Fruit fly (Drosophila melanogaster): ENCODE results near the gene Nup133.
A peak's percentile ranks its signal among the peaks of the same experiment; 100 is the strongest.

Nup133 gene

DNA sequence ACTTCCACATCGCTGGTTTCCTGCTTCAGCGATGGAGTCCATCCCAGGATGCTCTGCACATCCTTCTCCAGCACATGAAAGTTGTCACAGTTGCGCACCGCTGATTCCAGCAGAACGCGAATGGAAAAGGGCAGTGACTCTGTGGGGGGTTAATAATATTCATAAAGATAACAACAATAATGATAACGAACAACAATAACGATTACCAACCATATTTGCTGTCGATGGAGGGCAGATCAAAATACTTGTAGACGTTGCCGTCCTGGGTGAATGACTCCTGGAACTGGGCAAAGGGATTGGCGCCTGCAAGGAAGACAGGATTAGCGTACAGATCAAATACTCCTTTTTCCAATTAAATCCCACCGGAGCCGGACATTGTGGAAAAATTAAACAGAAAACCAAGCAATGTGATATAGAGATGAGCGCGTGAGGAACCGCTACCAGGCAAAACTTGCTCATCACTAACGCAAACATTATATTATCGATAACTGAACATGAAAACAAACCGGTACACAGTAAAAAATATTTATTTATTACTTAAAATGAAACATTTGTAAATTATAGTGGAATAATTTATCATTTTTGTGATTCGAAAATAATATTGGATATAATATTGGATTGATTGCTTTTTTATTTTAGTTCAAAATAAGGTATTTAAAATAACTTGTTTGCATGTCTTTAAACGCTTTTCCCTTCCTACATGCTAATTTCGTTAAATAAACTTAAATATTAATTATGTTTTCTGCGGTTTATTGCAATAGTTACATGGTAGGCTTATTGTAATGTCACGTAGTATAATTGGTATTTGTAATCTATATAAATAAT, 34.0 kb downstream of the Nup133 start, which contains the start of gene Irp-1A (continued):
- TF ChIP-seq odd (GFP tag; optimal IDR thresholded peaks at IDR 0.05) (peak; percentile 47), CG4617 (GFP tag; optimal IDR thresholded peaks at IDR 0.05; ENCODE audit: borderline replicate concordance) (peak; percentile 76), wdn (GFP tag; IDR thresholded peaks at IDR 0.05) (peak; percentile 74), tap (tag; optimal IDR thresholded peaks at IDR 0.05) (peak; percentile 77), zf30C (GFP tag; optimal IDR thresholded peaks at IDR 0.05) (peak; percentile 96), CG12104 (GFP tag; optimal IDR thresholded peaks at IDR 0.05) (peak; percentile 40), Dip2 (GFP tag; IDR thresholded peaks at IDR 0.05) (no peak), Taf1 (GFP tag; IDR thresholded peaks at IDR 0.05) (0 out of 2 replicates have a peak, but pooled peaks have one; percentile 26), maf-S (GFP tag; optimal IDR thresholded peaks at IDR 0.05) (no peak), C15 (GFP tag; IDR thresholded peaks at IDR 0.05) (no peak), ssp (GFP tag; IDR thresholded peaks at IDR 0.05) (peak; percentile 42), Bteb2 (GFP tag; optimal IDR thresholded peaks at IDR 0.05) (no peak), br (optimal IDR thresholded peaks at IDR 0.05) (no peak), so (GFP tag; IDR thresholded peaks at IDR 0.05) (no peak), tio (GFP tag; optimal IDR thresholded peaks at IDR 0.05) (no peak), CG16813 (GFP tag; IDR thresholded peaks at IDR 0.05; ENCODE audit: partially characterized antibody) (peak; percentile 81), zen (tag; optimal IDR thresholded peaks at IDR 0.05) (peak; percentile 57), psq (GFP tag; optimal IDR thresholded peaks at IDR 0.05) (peak; percentile 0), sug (tag; optimal IDR thresholded peaks at IDR 0.05) (peak; percentile 100), Dip3 (GFP tag; optimal IDR thresholded peaks at IDR 0.05) (no peak), CG12942 (GFP tag; optimal IDR thresholded peaks at IDR 0.05) (peak; percentile 59), sna (GFP tag; IDR thresholded peaks at IDR 0.05; ENCODE audit: partially characterized antibody) (peak; percentile 78), CG6791 (GFP tag; IDR thresholded peaks at IDR 0.05; ENCODE audit: partially characterized antibody) (peak; percentile 79), Mad (GFP tag; optimal IDR thresholded peaks at IDR 0.05) (no peak), Dek (tag; optimal IDR thresholded peaks at IDR 0.05) (peak; percentile 80), CG18619 (GFP tag; optimal IDR thresholded peaks at IDR 0.05) (peak; percentile 47), ase (GFP tag; IDR thresholded peaks at IDR 0.05) (peak; percentile 59; the same call in 2 of the 3 replicates), btn (GFP tag; optimal IDR thresholded peaks at IDR 0.05) (no peak), B-H1 (GFP tag; IDR thresholded peaks at IDR 0.05) (peak; percentile 43; the same call in 1 of the 3 replicates), trh (GFP tag; optimal IDR thresholded peaks at IDR 0.05) (no peak), CG14014 (GFP tag; IDR thresholded peaks at IDR 0.05) (peak; percentile 81), CG15479 (GFP tag; optimal IDR thresholded peaks at IDR 0.05) (no peak), BEAF-32 (GFP tag; optimal IDR thresholded peaks at IDR 0.05) (peak; percentile 83), CG1647 (GFP tag; optimal IDR thresholded peaks at IDR 0.05) (peak; percentile 10), ATbp (GFP tag; optimal IDR thresholded peaks at IDR 0.05) (peak; percentile 21), CG15696 (tag; optimal IDR thresholded peaks at IDR 0.05) (peak; percentile 60), eve (GFP tag; optimal IDR thresholded peaks at IDR 0.05) (no peak), eyg (GFP tag; optimal IDR thresholded peaks at IDR 0.05) (no peak), CG4404 (GFP tag; IDR thresholded peaks at IDR 0.05) (peak; percentile 25; the same call in 1 of the 2 replicates), CG12659 (GFP tag; optimal IDR thresholded peaks at IDR 0.05) (peak; percentile 88), ash1 (GFP tag; optimal IDR thresholded peaks at IDR 0.05) (no peak), Trl (optimal IDR thresholded peaks at IDR 0.05) (no peak), Trl (GFP tag; optimal IDR thresholded peaks at IDR 0.05) (no peak), CG2199 (GFP tag; IDR thresholded peaks at IDR 0.05) (no peak), bcd (GFP tag; optimal IDR thresholded peaks at IDR 0.05) (peak; percentile 55), CG10147 (GFP tag; optimal IDR thresholded peaks at IDR 0.05) (peak; percentile 83), CG18011 (GFP tag; optimal IDR thresholded peaks at IDR 0.05) (peak; percentile 16), pb (GFP tag; optimal IDR thresholded peaks at IDR 0.05) (no peak), tin (GFP tag; optimal IDR thresholded peaks at IDR 0.05) (peak; percentile 55), Adf1 (GFP tag; IDR thresholded peaks at IDR 0.05) (peak; percentile 45; the same call in 1 of the 2 replicates)
